Worm (Caenorhabditis elegans) whole organism, early embryonic: ENCODE data around the gene gldc-1.

ENCODE experiments used
- B0310.2 ChIP-seq: sonication (generic microtip); optimal IDR thresholded peaks from 2 replicates; lab custom pipeline; 2016; ENCODE audit warnings: mild to moderate bottlenecking, missing genetic modification characterization, missing compliant biosample characterization
- F13C5.2 ChIP-seq: sonication (generic microtip); optimal IDR thresholded peaks from 2 replicates; lab custom pipeline; 2017; ENCODE audit warnings: mild to moderate bottlenecking, missing genetic modification characterization, inconsistent platforms, missing compliant biosample characterization
- aly-1 ChIP-seq: sonication (generic microtip); optimal IDR thresholded peaks from 2 replicates; lab custom pipeline; 2016; ENCODE audit warnings: missing genetic modification characterization, missing compliant biosample characterization
- ama-1 ChIP-seq: fragments of 150-350 bp; optimal IDR thresholded peaks from 2 replicates; lab custom pipeline; 2014
- ceh-13 ChIP-seq: fragments of 200-800 bp; sonication (Bioruptor generic); optimal IDR thresholded peaks from 2 replicates; lab custom pipeline; 2018; ENCODE audit warnings: mild to moderate bottlenecking, missing genetic modification characterization, missing compliant biosample characterization
- ceh-36 ChIP-seq: sonication (generic microtip); optimal IDR thresholded peaks from 2 replicates; lab custom pipeline; 2016; ENCODE audit warnings: missing genetic modification characterization, inconsistent platforms, missing compliant biosample characterization
- ets-7 ChIP-seq: sonication (generic microtip); optimal IDR thresholded peaks from 2 replicates; lab custom pipeline; 2016; ENCODE audit warnings: missing genotype, missing genetic modification characterization, missing compliant biosample characterization
- flt-1 ChIP-seq: fragments of 200-800 bp; sonication (Bioruptor generic); IDR thresholded peaks from 2 replicates; pipeline ENCODE4 v1.3.6; 2022; ENCODE audit warnings: missing genetic modification characterization, missing compliant biosample characterization
- hmbx-1 ChIP-seq: sonication (generic microtip); optimal IDR thresholded peaks from 2 replicates; lab custom pipeline; 2016; ENCODE audit warnings: mild to moderate bottlenecking, missing genetic modification characterization, missing compliant biosample characterization
- hmg-4 ChIP-seq: fragments of 200-800 bp; sonication (Bioruptor generic); optimal IDR thresholded peaks from 2 replicates; lab custom pipeline; 2018; ENCODE audit warnings: mild to moderate bottlenecking, missing genetic modification characterization, missing compliant biosample characterization
- hnd-1 ChIP-seq: sonication (generic microtip); optimal IDR thresholded peaks from 2 replicates; lab custom pipeline; 2016; ENCODE audit warnings: missing genetic modification characterization, missing compliant biosample characterization
- pes-1 ChIP-seq: fragments of 200-800 bp; sonication (Bioruptor generic); IDR thresholded peaks from 2 replicates; pipeline ENCODE4 v1.3.6; 2022; ENCODE audit warnings: missing genetic modification reagents, missing genetic modification characterization, missing compliant biosample characterization
- scrt-1 ChIP-seq: fragments of 200-800 bp; sonication (Bioruptor generic); IDR thresholded peaks from 2 replicates; pipeline ENCODE4 v1.3.6; 2022; ENCODE audit warnings: missing genetic modification characterization, missing compliant biosample characterization
- sea-1 ChIP-seq: fragments of 200-800 bp; sonication (Bioruptor generic); conservative IDR thresholded peaks from 2 replicates; pipeline ENCODE4 v1.3.6; 2022; ENCODE audit warnings: missing genetic modification characterization, missing compliant biosample characterization
- tbx-11 ChIP-seq: fragments of 200-800 bp; sonication (Bioruptor generic); IDR thresholded peaks from 2 replicates; pipeline ENCODE4 v1.3.6; 2022; ENCODE audit warnings: missing genetic modification characterization, missing compliant biosample characterization
- tbx-37 ChIP-seq: fragments of 200-800 bp; sonication (Bioruptor generic); conservative IDR thresholded peaks from 2 replicates; pipeline ENCODE4 v1.3.6; 2022; ENCODE audit warnings: missing genetic modification reagents, missing genetic modification characterization, missing compliant biosample characterization
- tra-4 ChIP-seq: sonication (generic microtip); optimal IDR thresholded peaks from 2 replicates; lab custom pipeline; 2017; ENCODE audit warnings: missing genetic modification characterization, missing compliant biosample characterization

Gene gldc-1

ce11 chrII:6026646-6027045 lies 23.6 kb upstream of the gldc-1 start:
- TF ChIP-seq sea-1 (GFP tag; lab: Robert Waterston, UW) = no peak
- TF ChIP-seq aly-1 (tag; lab: Kevin White, UChicago) = no peak

ce11 chrII:6028594-6029141 lies 21.6 kb upstream of the gldc-1 start:
- no peak for TF ChIP-seq hmbx-1
- TF ChIP-seq ama-1 (lab: Kevin White, UChicago) = no peak
- TF ChIP-seq hnd-1 (tag; lab: Kevin White, UChicago) = no peak
- TF ChIP-seq pes-1 (GFP tag; lab: Robert Waterston, UW) = no peak
- TF ChIP-seq ceh-36 = no peak
- TF ChIP-seq tbx-11 (GFP tag; lab: Robert Waterston, UW) = no peak
- TF ChIP-seq hmg-4 (GFP tag; lab: Kevin White, UChicago) = no peak
- TF ChIP-seq B0310.2 (tag; lab: Kevin White, UChicago) = no peak
- TF ChIP-seq ets-7 (tag; lab: Kevin White, UChicago) = no peak
- TF ChIP-seq tra-4 (tag; lab: Kevin White, UChicago) = no peak
- no peak for TF ChIP-seq flt-1 (GFP tag; lab: Robert Waterston, UW)
- no peak for TF ChIP-seq sea-1 (GFP tag; lab: Robert Waterston, UW)
- no peak for TF ChIP-seq tbx-37 (GFP tag; lab: Robert Waterston, UW)

ce11 chrII:6031106-6031505 lies 19.1 kb upstream of the gldc-1 start, which contains the start of gene frpr-16:
TSS of gene frpr-16 (minus strand) at chrII:6031206.
- no peak for TF ChIP-seq flt-1 (GFP tag; lab: Robert Waterston, UW)
- no peak for TF ChIP-seq ama-1 (lab: Kevin White, UChicago)
- TF ChIP-seq hmbx-1 = no peak
- TF ChIP-seq ceh-13 (GFP tag; lab: Kevin White, UChicago) = no peak
- no peak for TF ChIP-seq scrt-1 (GFP tag; lab: Robert Waterston, UW)
- TF ChIP-seq F13C5.2 (tag; lab: Kevin White, UChicago) = no peak
- no peak for TF ChIP-seq B0310.2 (tag; lab: Kevin White, UChicago)
- no peak for TF ChIP-seq ceh-36
- no peak for TF ChIP-seq pes-1 (GFP tag; lab: Robert Waterston, UW)

- TF ChIP-seq hmbx-1 (no peak), flt-1 (GFP tag; lab: Robert Waterston, UW) (no peak), pes-1 (GFP tag; lab: Robert Waterston, UW) (no peak), ama-1 (lab: Kevin White, UChicago) (no peak), tra-4 (tag; lab: Kevin White, UChicago) (no peak), ceh-36 (no peak), sea-1 (GFP tag; lab: Robert Waterston, UW) (no peak), aly-1 (tag; lab: Kevin White, UChicago) (no peak), tbx-11 (GFP tag; lab: Robert Waterston, UW) (no peak), B0310.2 (tag; lab: Kevin White, UChicago) (no peak), hnd-1 (tag; lab: Kevin White, UChicago) (no peak), F13C5.2 (tag; lab: Kevin White, UChicago) (no peak)
Measured at ce11 chrII:6043166-6043565, 7.1 kb upstream of the gldc-1 start, which contains the start of gene R12C12.10. TSS of gene R12C12.10 (minus strand) at chrII:6043266.

ce11 chrII:6045048-6045447 lies 5.2 kb upstream of the gldc-1 start, which contains the start of gene R12C12.5:
TSS of gene R12C12.5 (minus strand) at chrII:6045148.
- TF ChIP-seq hnd-1 (tag; lab: Kevin White, UChicago) = no peak
- TF ChIP-seq ceh-36 = no peak
- no peak for TF ChIP-seq tbx-11 (GFP tag; lab: Robert Waterston, UW)
- TF ChIP-seq tbx-37 (GFP tag; lab: Robert Waterston, UW) = no peak
- no peak for TF ChIP-seq pes-1 (GFP tag; lab: Robert Waterston, UW)
- no peak for TF ChIP-seq flt-1 (GFP tag; lab: Robert Waterston, UW)
- no peak for TF ChIP-seq B0310.2 (tag; lab: Kevin White, UChicago)
- TF ChIP-seq F13C5.2 (tag; lab: Kevin White, UChicago) = no peak
- TF ChIP-seq tra-4 (tag; lab: Kevin White, UChicago) = no peak
- no peak for TF ChIP-seq ets-7 (tag; lab: Kevin White, UChicago)
- no peak for TF ChIP-seq hmbx-1
- no peak for TF ChIP-seq sea-1 (GFP tag; lab: Robert Waterston, UW)
- TF ChIP-seq hmg-4 (GFP tag; lab: Kevin White, UChicago) = no peak
- no peak for TF ChIP-seq scrt-1 (GFP tag; lab: Robert Waterston, UW)
- no peak for TF ChIP-seq aly-1 (tag; lab: Kevin White, UChicago)
- TF ChIP-seq ama-1 (lab: Kevin White, UChicago) = no peak
- TF ChIP-seq ceh-13 (GFP tag; lab: Kevin White, UChicago) = no peak

- TF ChIP-seq hnd-1 (tag; lab: Kevin White, UChicago) (no peak), ets-7 (tag; lab: Kevin White, UChicago) (no peak), ceh-36 (no peak), tra-4 (tag; lab: Kevin White, UChicago) (no peak), ama-1 (lab: Kevin White, UChicago) (no peak), F13C5.2 (tag; lab: Kevin White, UChicago) (no peak), ceh-13 (GFP tag; lab: Kevin White, UChicago) (no peak), flt-1 (GFP tag; lab: Robert Waterston, UW) (no peak), B0310.2 (tag; lab: Kevin White, UChicago) (no peak), tbx-11 (GFP tag; lab: Robert Waterston, UW) (no peak), hmbx-1 (no peak), hmg-4 (GFP tag; lab: Kevin White, UChicago) (no peak)
Measured at ce11 chrII:6046023-6046631, 4.1 kb upstream of the gldc-1 start.

ce11 chrII:6047639-6048159 lies 2.5 kb upstream of the gldc-1 start, which contains the start of the genes R12C12.6 and ran-5:
TSS of gene R12C12.6 (minus strand) at chrII:6047867.
TSS of gene ran-5 (plus strand) at chrII:6048109.
- TF ChIP-seq flt-1 (GFP tag; lab: Robert Waterston, UW) = peak; percentile 70
- no peak for TF ChIP-seq sea-1 (GFP tag; lab: Robert Waterston, UW)
- no peak for TF ChIP-seq ama-1 (lab: Kevin White, UChicago)
- peak; percentile 55 for TF ChIP-seq ceh-36
- TF ChIP-seq F13C5.2 (tag; lab: Kevin White, UChicago) = peak; percentile 71
- no peak for TF ChIP-seq hmg-4 (GFP tag; lab: Kevin White, UChicago)
- no peak for TF ChIP-seq tbx-11 (GFP tag; lab: Robert Waterston, UW)
- TF ChIP-seq scrt-1 (GFP tag; lab: Robert Waterston, UW) = no peak
- no peak for TF ChIP-seq hnd-1 (tag; lab: Kevin White, UChicago)
- TF ChIP-seq B0310.2 (tag; lab: Kevin White, UChicago) = no peak
- 0 out of 2 replicates have a peak, but pooled peaks have one; percentile 13 for TF ChIP-seq tbx-37 (GFP tag; lab: Robert Waterston, UW)
- no peak for TF ChIP-seq tra-4 (tag; lab: Kevin White, UChicago)
- TF ChIP-seq ets-7 (tag; lab: Kevin White, UChicago) = no peak
- TF ChIP-seq aly-1 (tag; lab: Kevin White, UChicago) = no peak
- no peak; the same call in 1 of the 2 replicates for TF ChIP-seq pes-1 (GFP tag; lab: Robert Waterston, UW)
- TF ChIP-seq ceh-13 (GFP tag; lab: Kevin White, UChicago) = no peak
